Fruit fly (Drosophila melanogaster) whole organism, embryonic: ENCODE measurements around the gene cpx.

Experiments used
- Chrac-16 ChIP-seq: fragments of 200-800 bp; sonication (Bioruptor generic); optimal IDR thresholded peaks from 3 replicates; lab custom pipeline; 2016; ENCODE audit warnings: missing biosample characterization, missing genetic modification characterization
- Fer1 ChIP-seq: fragments of 200-800 bp; sonication (Bioruptor generic); optimal IDR thresholded peaks from 2 replicates; lab custom pipeline; 2017; ENCODE audit warnings: missing biosample characterization, mild to moderate bottlenecking, missing genetic modification characterization
- HLH4C ChIP-seq: fragments of 200-800 bp; sonication (Bioruptor generic); IDR thresholded peaks from 3 replicates; pipeline ENCODE4 v1.3.6; 2022; ENCODE audit warnings: missing biosample characterization, missing genetic modification characterization; ENCODE audit not compliant: partially characterized antibody
- Lpt ChIP-seq: fragments of >200 bp; optimal IDR thresholded peaks from 2 replicates; lab custom pipeline; 2018; ENCODE audit warnings: missing biosample characterization, missing genetic modification characterization
- Meics ChIP-seq: fragments of 200-800 bp; sonication (Bioruptor generic); optimal IDR thresholded peaks from 2 replicates; lab custom pipeline; 2017; ENCODE audit warnings: missing biosample characterization, mild to moderate bottlenecking, missing genetic modification characterization
- psq ChIP-seq: fragments of 200-800 bp; sonication (Bioruptor generic); optimal IDR thresholded peaks from 2 replicates; lab custom pipeline; 2017; ENCODE audit warnings: missing biosample characterization, missing genetic modification characterization
- tin ChIP-seq: fragments of 200-800 bp; sonication (Bioruptor generic); optimal IDR thresholded peaks from 3 replicates; lab custom pipeline; 2016; ENCODE audit warnings: missing biosample characterization, missing genetic modification characterization

dm6 chr3R:4307664-4308416 lies 27.8 kb downstream of the cpx start, which contains the start of gene MP1:
- TF ChIP-seq Fer1 (GFP tag; lab: Kevin White, UChicago): peak; percentile 19
- TF ChIP-seq tin (GFP tag; lab: Kevin White, UChicago): no peak
- TF ChIP-seq Chrac-16 (GFP tag; lab: Kevin White, UChicago): no peak
- TF ChIP-seq HLH4C (GFP tag; lab: Robert Waterston, UW): no peak
- no peak for TF ChIP-seq Meics (GFP tag; lab: Kevin White, UChicago)
- TF ChIP-seq Lpt: no peak
- TF ChIP-seq psq: no peak
